Fruit fly (Drosophila melanogaster): ENCODE measurements around the gene CG14957.

dm6 chr3L:3141411-3141810, 46.0 kb upstream of the CG14957 start:
- TF ChIP-seq Sin3A (optimal IDR thresholded peaks at IDR 0.05) (no peak), psq (optimal IDR thresholded peaks at IDR 0.05) (no peak), h (optimal IDR thresholded peaks at IDR 0.05) (no peak), insv (optimal IDR thresholded peaks at IDR 0.05) (no peak), Myc (optimal IDR thresholded peaks at IDR 0.05) (no peak), ttk (optimal IDR thresholded peaks at IDR 0.05) (no peak)
